Worm (Caenorhabditis elegans): Measurements from ENCODE around the gene B0464.9.

The B0464.9 gene

ce11 chrIII:9483716-9484115 lies 18.1 kb downstream of the B0464.9 start:
- TF ChIP-seq flt-1 (GFP tag; IDR thresholded peaks at IDR 0.05): no peak
- TF ChIP-seq ref-1 (GFP tag; conservative IDR thresholded peaks at IDR 0.05): no peak
- no peak for TF ChIP-seq klf-2 (GFP tag; conservative IDR thresholded peaks at IDR 0.05)

ce11 chrIII:9485373-9485772 lies 19.8 kb downstream of the B0464.9 start, which contains the start of gene bre-3:
bre-3 (minus strand) TSS chrIII:9485473.
- TF ChIP-seq cog-1 (tag; optimal IDR thresholded peaks at IDR 0.05) (no peak), tab-1 (GFP tag; IDR thresholded peaks at IDR 0.05) (no peak), T22C8.4 (GFP tag; IDR thresholded peaks at IDR 0.05) (no peak), ztf-29 (GFP tag; IDR thresholded peaks at IDR 0.05) (no peak), ztf-23 (GFP tag; IDR thresholded peaks at IDR 0.05) (no peak), flt-1 (GFP tag; IDR thresholded peaks at IDR 0.05) (no peak), ref-1 (GFP tag; conservative IDR thresholded peaks at IDR 0.05) (no peak), med-1 (GFP tag; optimal IDR thresholded peaks at IDR 0.05; ENCODE audit: insufficient read depth) (no peak), klf-2 (GFP tag; conservative IDR thresholded peaks at IDR 0.05) (no peak)

DNA sequence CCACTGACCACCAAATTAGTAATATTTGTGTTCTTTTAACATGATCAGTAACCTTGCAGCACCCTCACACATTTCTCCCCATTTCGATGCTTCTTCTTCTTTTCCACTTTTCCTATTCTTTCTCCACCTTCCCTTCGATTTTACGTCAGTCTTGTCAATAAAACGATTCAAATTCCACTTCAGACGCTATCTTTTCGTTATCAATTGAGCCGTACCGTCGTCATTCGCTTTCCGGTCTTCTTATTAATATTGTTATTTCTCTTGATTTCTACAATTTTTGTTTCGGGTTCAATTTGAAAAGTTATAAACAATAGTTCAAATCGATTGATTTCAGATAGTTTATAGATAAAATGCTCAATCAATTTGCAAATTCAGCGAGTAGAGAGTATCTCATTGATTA lies 21.9 kb downstream of the B0464.9 start:
- TF ChIP-seq cog-1 (tag; optimal IDR thresholded peaks at IDR 0.05) (no peak), tab-1 (GFP tag; IDR thresholded peaks at IDR 0.05) (no peak), klf-2 (GFP tag; conservative IDR thresholded peaks at IDR 0.05) (no peak), T22C8.4 (GFP tag; IDR thresholded peaks at IDR 0.05) (no peak), flt-1 (GFP tag; IDR thresholded peaks at IDR 0.05) (no peak), ztf-29 (GFP tag; IDR thresholded peaks at IDR 0.05) (no peak), ref-1 (GFP tag; conservative IDR thresholded peaks at IDR 0.05) (no peak), med-1 (GFP tag; optimal IDR thresholded peaks at IDR 0.05; ENCODE audit: insufficient read depth) (no peak), ztf-23 (GFP tag; IDR thresholded peaks at IDR 0.05) (no peak)

DNA sequence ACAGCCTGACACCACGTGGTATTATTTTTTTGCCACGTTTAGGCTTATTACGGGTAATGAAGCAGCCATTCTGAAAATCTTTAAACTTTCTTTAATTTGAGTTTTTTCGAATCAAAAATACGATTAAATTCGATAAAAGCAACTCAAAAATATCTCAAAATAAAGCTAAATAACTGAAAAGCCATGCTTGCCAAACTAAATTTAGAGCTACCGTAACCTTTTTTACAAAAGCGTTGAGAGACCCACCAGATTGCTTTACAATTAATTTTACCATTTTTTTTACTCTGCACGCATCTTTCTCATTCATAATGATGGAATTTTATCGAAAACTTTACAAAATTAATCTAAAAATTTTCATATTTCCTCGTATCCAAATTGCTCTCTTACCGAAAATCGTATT lies 22.5 kb downstream of the B0464.9 start:
- TF ChIP-seq cog-1 (tag; optimal IDR thresholded peaks at IDR 0.05) (no peak), T22C8.4 (GFP tag; IDR thresholded peaks at IDR 0.05) (no peak), ref-1 (GFP tag; conservative IDR thresholded peaks at IDR 0.05) (no peak), flt-1 (GFP tag; IDR thresholded peaks at IDR 0.05) (no peak), med-1 (GFP tag; optimal IDR thresholded peaks at IDR 0.05; ENCODE audit: insufficient read depth) (no peak), ztf-29 (GFP tag; IDR thresholded peaks at IDR 0.05) (no peak), klf-2 (GFP tag; conservative IDR thresholded peaks at IDR 0.05) (no peak), tab-1 (GFP tag; IDR thresholded peaks at IDR 0.05) (no peak), ztf-23 (GFP tag; IDR thresholded peaks at IDR 0.05) (no peak)

DNA sequence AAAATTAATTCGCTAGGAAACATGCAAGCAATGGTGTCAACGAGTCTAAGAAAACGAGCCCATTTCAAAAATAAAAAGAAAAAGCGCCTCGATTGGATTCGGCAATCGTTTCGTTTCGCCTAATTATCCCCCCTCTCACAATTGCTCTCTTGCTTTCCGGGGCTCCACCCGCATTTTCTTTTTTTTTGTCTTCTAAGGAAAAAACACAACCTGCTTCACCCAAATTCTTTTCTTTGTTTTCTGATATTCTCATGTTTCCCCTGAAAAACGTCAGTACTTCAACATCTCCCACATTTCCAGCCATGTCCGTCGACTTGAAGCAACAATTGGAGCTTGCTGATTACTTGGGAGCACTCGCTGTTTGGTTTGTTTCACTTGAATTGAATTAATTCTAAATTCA lies 22.9 kb downstream of the B0464.9 start, which contains the start of gene nlp-36:
Gene nlp-36, plus strand, starts transcription at position 301 of the 400 bp plus-strand sequence.
- TF ChIP-seq ztf-29 (GFP tag; IDR thresholded peaks at IDR 0.05) (no peak), flt-1 (GFP tag; IDR thresholded peaks at IDR 0.05) (no peak), ztf-23 (GFP tag; IDR thresholded peaks at IDR 0.05) (no peak), tab-1 (GFP tag; IDR thresholded peaks at IDR 0.05) (no peak)

ce11 chrIII:9489798-9490197 lies 24.2 kb downstream of the B0464.9 start:
- TF ChIP-seq flt-1 (GFP tag; IDR thresholded peaks at IDR 0.05) (no peak), cog-1 (tag; optimal IDR thresholded peaks at IDR 0.05) (no peak), ztf-23 (GFP tag; IDR thresholded peaks at IDR 0.05) (no peak), med-1 (GFP tag; optimal IDR thresholded peaks at IDR 0.05; ENCODE audit: insufficient read depth) (no peak), klf-2 (GFP tag; conservative IDR thresholded peaks at IDR 0.05) (no peak), ref-1 (GFP tag; conservative IDR thresholded peaks at IDR 0.05) (no peak), ztf-29 (GFP tag; IDR thresholded peaks at IDR 0.05) (no peak), tab-1 (GFP tag; IDR thresholded peaks at IDR 0.05) (no peak), T22C8.4 (GFP tag; IDR thresholded peaks at IDR 0.05) (no peak)

DNA sequence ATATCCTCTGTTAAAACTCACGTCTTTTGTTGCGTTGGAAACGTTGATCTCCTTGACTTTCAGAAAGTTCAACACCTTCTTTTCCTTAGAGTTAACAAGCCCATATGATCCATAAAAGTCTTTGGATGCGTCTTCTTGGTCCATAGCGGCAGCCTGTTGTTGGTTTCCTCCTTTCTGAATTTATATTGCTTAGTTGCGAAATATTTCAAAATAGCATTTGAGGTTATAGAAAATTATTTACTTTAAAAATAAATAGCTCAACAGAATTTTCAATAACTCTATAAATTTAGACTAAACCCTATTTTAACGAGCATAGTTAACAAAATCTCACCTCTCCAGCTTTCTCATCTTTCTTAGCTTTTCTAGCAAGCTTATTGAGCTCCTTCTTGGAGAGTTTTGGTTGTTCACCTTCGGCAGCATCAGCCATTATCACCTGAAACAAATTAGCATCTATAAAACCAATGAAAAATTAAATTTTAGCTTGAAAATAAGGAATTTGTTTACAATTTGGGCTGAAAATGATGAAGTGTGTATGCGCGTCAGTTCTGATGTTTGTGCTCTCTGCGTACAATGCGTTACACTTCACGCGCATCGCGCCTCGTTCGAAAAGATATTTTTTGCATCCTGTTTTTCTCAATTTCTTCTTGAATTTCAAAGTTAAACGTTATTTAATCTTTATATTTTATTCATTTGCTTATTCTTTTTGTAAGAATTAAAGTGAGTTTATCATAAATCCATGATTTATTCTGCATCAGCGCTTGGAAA lies 25.4 kb downstream of the B0464.9 start, which contains the start of the genes dars-1 and ctr-9:
Gene dars-1, minus strand, starts transcription at position 433 of the 765 bp plus-strand sequence.
Gene ctr-9, plus strand, starts transcription at position 614 of the 765 bp plus-strand sequence.
- TF ChIP-seq med-1 (GFP tag; optimal IDR thresholded peaks at IDR 0.05; ENCODE audit: insufficient read depth) (no peak), ztf-23 (GFP tag; IDR thresholded peaks at IDR 0.05) (no peak), flt-1 (GFP tag; IDR thresholded peaks at IDR 0.05) (no peak), cog-1 (tag; optimal IDR thresholded peaks at IDR 0.05) (no peak), ztf-29 (GFP tag; IDR thresholded peaks at IDR 0.05) (no peak), tab-1 (GFP tag; IDR thresholded peaks at IDR 0.05) (no peak), ref-1 (GFP tag; conservative IDR thresholded peaks at IDR 0.05) (no peak)

ce11 chrIII:9494209-9494608 lies 28.6 kb downstream of the B0464.9 start:
- TF ChIP-seq ztf-29 (GFP tag; IDR thresholded peaks at IDR 0.05) (no peak), med-1 (GFP tag; optimal IDR thresholded peaks at IDR 0.05; ENCODE audit: insufficient read depth) (no peak), ztf-23 (GFP tag; IDR thresholded peaks at IDR 0.05) (no peak)

DNA sequence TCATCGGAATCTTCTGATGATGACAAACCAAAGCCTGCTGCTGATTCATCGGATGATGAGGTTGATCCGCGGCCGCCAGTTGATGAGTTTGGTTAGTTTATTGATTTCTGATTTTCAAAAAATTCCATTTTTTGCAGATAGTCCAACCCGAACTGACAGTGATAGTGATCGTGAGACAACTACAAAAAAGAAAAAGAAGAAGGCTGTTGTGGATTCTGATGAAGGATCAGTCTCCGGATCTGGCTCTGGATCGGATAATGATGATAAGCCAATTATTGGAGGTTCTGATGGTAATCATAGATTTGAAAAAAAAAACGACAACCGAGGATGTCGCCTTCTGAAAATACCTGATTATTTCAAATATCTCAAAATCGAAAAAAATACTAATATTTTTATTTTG lies 30.5 kb downstream of the B0464.9 start:
- no peak for TF ChIP-seq ref-1 (GFP tag; conservative IDR thresholded peaks at IDR 0.05)
- no peak for TF ChIP-seq flt-1 (GFP tag; IDR thresholded peaks at IDR 0.05)
- no peak for TF ChIP-seq T22C8.4 (GFP tag; IDR thresholded peaks at IDR 0.05)
- no peak for TF ChIP-seq klf-2 (GFP tag; conservative IDR thresholded peaks at IDR 0.05)
- no peak for TF ChIP-seq ztf-23 (GFP tag; IDR thresholded peaks at IDR 0.05)
- TF ChIP-seq med-1 (GFP tag; optimal IDR thresholded peaks at IDR 0.05; ENCODE audit: insufficient read depth): no peak

ce11 chrIII:9497412-9497811 lies 31.8 kb downstream of the B0464.9 start:
- TF ChIP-seq flt-1 (GFP tag; IDR thresholded peaks at IDR 0.05) (no peak), med-1 (GFP tag; optimal IDR thresholded peaks at IDR 0.05; ENCODE audit: insufficient read depth) (no peak), cog-1 (tag; optimal IDR thresholded peaks at IDR 0.05) (no peak), T22C8.4 (GFP tag; IDR thresholded peaks at IDR 0.05) (no peak), klf-2 (GFP tag; conservative IDR thresholded peaks at IDR 0.05) (no peak), ztf-23 (GFP tag; IDR thresholded peaks at IDR 0.05) (no peak), ztf-29 (GFP tag; IDR thresholded peaks at IDR 0.05) (no peak)
